Fruit fly (Drosophila melanogaster): ENCODE results near the gene CG32857.
"Not testable (repeated sequence)": the region's sequence is repeated elsewhere in the genome, so short reads cannot be mapped to it uniquely, and the experiment has no call there.

dm6 chrX:21615139-21615538, 2.3 kb downstream of the CG32857 start, which contains the start of gene CG32820:
- TF ChIP-seq Dll (optimal IDR thresholded peaks at IDR 0.05); psq (optimal IDR thresholded peaks at IDR 0.05); usp (GFP tag; optimal IDR thresholded peaks at IDR 0.05); CG8478 (optimal IDR thresholded peaks at IDR 0.05); pan (optimal IDR thresholded peaks at IDR 0.05): not testable (repeated sequence)

Measured in whole organism.